Worm (Caenorhabditis elegans): ENCODE measurements around the gene irld-42.

Gene irld-42

DNA sequence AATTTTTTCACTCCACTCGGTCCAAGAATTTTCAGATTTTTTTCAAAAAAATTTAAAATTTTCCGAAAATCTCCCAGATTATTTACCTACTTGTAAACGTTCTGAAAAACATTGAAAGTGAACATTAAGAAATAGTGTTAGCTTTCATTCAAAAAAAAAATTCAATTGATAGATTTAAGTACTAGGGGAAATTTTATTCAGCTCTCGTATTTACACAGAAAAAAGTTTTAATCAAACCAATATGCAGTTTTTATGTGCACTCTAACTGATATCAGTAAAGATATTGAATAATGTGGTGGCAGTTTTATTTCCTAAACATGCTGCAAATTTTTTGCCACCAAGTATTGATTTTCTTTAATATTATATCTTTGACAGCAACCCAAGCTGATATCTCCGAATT, at the start of gene irld-42:
irld-42 (plus strand) TSS at position 301 of the 400 bp plus-strand sequence.
- TF ChIP-seq ztf-29 (GFP tag; IDR thresholded peaks at IDR 0.05) (no peak), med-1 (GFP tag; optimal IDR thresholded peaks at IDR 0.05; ENCODE audit: insufficient read depth) (no peak), tab-1 (GFP tag; IDR thresholded peaks at IDR 0.05) (no peak), cog-1 (tag; optimal IDR thresholded peaks at IDR 0.05) (no peak), T22C8.4 (GFP tag; IDR thresholded peaks at IDR 0.05) (no peak), ztf-23 (GFP tag; IDR thresholded peaks at IDR 0.05) (no peak), flt-1 (GFP tag; IDR thresholded peaks at IDR 0.05) (no peak), klf-2 (GFP tag; conservative IDR thresholded peaks at IDR 0.05) (no peak), ref-1 (GFP tag; conservative IDR thresholded peaks at IDR 0.05) (no peak)

DNA sequence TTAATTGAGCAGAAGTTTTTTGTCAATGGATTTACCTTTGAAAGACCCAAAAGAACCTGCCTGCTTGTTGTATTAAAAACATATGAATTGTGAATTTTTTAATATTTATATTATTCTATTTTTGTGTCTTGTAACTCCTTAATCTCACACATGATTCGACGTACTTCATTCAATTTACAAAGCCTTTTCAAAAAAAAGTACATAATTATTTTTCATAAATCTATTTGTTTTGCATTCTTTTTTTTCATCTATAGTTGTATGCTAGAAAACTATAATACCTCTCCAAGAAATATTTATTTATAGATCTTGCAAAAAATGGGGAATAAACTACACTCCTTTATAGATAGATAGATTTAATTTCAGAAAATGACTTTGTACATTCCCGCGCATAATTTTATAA, 49.6 kb upstream of the irld-42 start, which contains the start of gene nhr-179:
nhr-179 (minus strand) TSS at position 101 of the 400 bp plus-strand sequence.
- no peak for TF ChIP-seq med-1 (GFP tag; optimal IDR thresholded peaks at IDR 0.05; ENCODE audit: insufficient read depth)
- TF ChIP-seq klf-2 (GFP tag; conservative IDR thresholded peaks at IDR 0.05), result no peak
- no peak for TF ChIP-seq ref-1 (GFP tag; conservative IDR thresholded peaks at IDR 0.05)
- no peak for TF ChIP-seq T22C8.4 (GFP tag; IDR thresholded peaks at IDR 0.05)
- no peak for TF ChIP-seq flt-1 (GFP tag; IDR thresholded peaks at IDR 0.05)
- no peak for TF ChIP-seq tab-1 (GFP tag; IDR thresholded peaks at IDR 0.05)
- TF ChIP-seq ztf-23 (GFP tag; IDR thresholded peaks at IDR 0.05), result no peak
- no peak for TF ChIP-seq cog-1 (tag; optimal IDR thresholded peaks at IDR 0.05)
- TF ChIP-seq ztf-29 (GFP tag; IDR thresholded peaks at IDR 0.05), result no peak

DNA sequence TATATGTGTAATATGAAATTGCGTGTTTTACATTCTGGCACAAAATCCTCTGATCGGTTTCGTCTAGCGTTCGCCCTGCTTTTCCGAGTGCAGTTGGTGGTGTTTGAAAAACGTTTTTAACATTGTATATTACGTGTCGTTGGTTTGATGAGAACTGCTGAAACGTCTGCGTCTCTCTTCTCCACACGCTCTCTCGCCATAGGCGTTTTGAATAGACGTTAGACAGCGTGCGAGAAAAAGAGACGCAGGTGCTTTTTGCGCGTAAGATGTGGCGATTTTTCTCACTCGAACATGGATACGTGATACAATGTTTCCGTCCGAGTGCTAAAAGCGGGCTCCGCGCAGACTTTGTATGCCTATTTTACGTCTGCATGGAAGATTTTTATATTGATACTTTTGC, 47.8 kb upstream of the irld-42 start:
- TF ChIP-seq tab-1 (GFP tag; IDR thresholded peaks at IDR 0.05) (no peak), ztf-29 (GFP tag; IDR thresholded peaks at IDR 0.05) (no peak), klf-2 (GFP tag; conservative IDR thresholded peaks at IDR 0.05) (no peak), med-1 (GFP tag; optimal IDR thresholded peaks at IDR 0.05; ENCODE audit: insufficient read depth) (no peak)

DNA sequence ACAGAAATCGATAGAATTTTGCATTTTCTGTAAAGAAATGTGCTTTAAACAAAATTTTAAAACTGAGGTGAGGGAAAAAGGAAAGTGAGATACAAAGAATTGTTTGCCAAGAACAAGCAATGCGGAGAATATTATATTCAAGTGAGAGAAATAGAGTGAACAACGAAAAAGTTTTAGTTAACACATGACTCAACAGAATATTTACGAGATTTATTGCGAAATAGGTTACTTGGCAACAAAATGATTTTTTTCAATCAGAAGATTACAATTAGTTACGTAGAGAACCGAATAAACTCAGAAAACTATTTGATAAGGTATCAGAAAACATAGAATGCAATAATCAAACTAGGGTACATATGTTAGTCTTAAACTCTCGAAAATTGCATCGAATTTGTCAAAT, 46.8 kb upstream of the irld-42 start, which contains the start of gene nhr-117:
nhr-117 (minus strand) TSS at position 27 of the 400 bp plus-strand sequence.
- TF ChIP-seq flt-1 (GFP tag; IDR thresholded peaks at IDR 0.05) (no peak), cog-1 (tag; optimal IDR thresholded peaks at IDR 0.05) (no peak), tab-1 (GFP tag; IDR thresholded peaks at IDR 0.05) (no peak), T22C8.4 (GFP tag; IDR thresholded peaks at IDR 0.05) (no peak)

DNA sequence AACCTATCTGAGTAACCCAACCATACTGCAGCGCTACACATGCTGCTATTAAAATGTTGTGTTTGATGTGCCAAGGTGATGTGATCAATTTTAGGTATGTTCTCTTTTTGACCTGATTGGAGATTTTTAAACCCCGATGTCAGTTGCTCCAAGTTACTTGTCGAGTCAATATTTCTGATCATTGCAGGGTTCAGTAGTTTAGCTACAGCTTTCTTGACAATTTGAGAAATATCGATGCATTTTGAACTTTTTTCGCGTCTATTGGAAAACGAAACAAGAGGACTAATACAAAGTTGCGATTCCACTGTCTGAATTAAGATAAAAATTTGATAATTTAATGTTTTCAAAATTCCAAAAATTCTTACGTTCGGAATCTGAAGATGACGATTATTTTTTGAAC, 44.9 kb upstream of the irld-42 start:
- TF ChIP-seq flt-1 (GFP tag; IDR thresholded peaks at IDR 0.05) (no peak), tab-1 (GFP tag; IDR thresholded peaks at IDR 0.05) (no peak), klf-2 (GFP tag; conservative IDR thresholded peaks at IDR 0.05) (no peak), ztf-29 (GFP tag; IDR thresholded peaks at IDR 0.05) (no peak), med-1 (GFP tag; optimal IDR thresholded peaks at IDR 0.05; ENCODE audit: insufficient read depth) (no peak), cog-1 (tag; optimal IDR thresholded peaks at IDR 0.05) (no peak), ref-1 (GFP tag; conservative IDR thresholded peaks at IDR 0.05) (no peak)

DNA sequence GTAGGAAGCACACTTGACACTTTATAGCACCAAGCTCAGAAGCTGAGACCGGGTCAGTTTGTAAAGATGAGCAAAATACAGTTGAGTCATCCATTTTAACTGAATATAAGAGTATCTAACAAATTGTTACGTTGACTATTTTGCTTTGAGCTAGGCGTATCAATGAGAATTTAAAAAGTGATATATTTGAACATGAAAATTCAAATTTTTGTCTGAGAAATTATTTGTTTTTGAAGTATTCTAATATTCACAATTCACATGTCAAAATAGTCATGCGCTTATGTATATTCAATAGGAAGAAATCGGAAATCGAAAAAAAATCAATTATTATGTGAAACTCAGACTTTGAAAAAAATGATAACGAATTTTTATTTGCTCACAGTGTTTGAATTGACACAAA, 44.0 kb upstream of the irld-42 start, which contains the start of gene nhr-110:
nhr-110 (minus strand) TSS at position 101 of the 400 bp plus-strand sequence.
- TF ChIP-seq T22C8.4 (GFP tag; IDR thresholded peaks at IDR 0.05) (no peak), ref-1 (GFP tag; conservative IDR thresholded peaks at IDR 0.05) (no peak), klf-2 (GFP tag; conservative IDR thresholded peaks at IDR 0.05) (no peak), tab-1 (GFP tag; IDR thresholded peaks at IDR 0.05) (no peak), cog-1 (tag; optimal IDR thresholded peaks at IDR 0.05) (no peak), med-1 (GFP tag; optimal IDR thresholded peaks at IDR 0.05; ENCODE audit: insufficient read depth) (no peak), ztf-29 (GFP tag; IDR thresholded peaks at IDR 0.05) (no peak), ztf-23 (GFP tag; IDR thresholded peaks at IDR 0.05) (no peak)

DNA sequence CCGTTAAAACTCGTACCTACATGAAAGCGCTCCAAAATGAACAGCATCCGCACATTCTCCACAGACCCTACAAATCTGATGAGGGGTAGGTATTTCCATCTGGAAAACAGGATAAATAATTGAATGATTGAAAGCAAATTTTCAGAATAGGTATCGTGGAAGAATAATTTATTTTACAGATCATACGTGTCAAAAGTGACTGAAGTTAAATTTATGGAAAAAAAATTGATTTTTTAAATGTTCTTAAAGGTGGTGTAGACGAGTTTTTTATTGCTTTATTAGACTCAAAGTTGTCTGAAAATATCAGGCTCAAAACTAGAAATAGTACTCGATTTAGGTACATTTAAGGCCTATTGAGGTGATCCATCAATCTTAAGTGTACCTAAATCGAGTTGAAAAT, 41.6 kb upstream of the irld-42 start, which contains the start of gene nhr-237:
nhr-237 (minus strand) TSS at position 101 of the 400 bp plus-strand sequence.
- TF ChIP-seq T22C8.4 (GFP tag; IDR thresholded peaks at IDR 0.05), result no peak
- TF ChIP-seq ztf-23 (GFP tag; IDR thresholded peaks at IDR 0.05), result no peak
- TF ChIP-seq klf-2 (GFP tag; conservative IDR thresholded peaks at IDR 0.05), result no peak
- TF ChIP-seq ref-1 (GFP tag; conservative IDR thresholded peaks at IDR 0.05), result no peak
- no peak for TF ChIP-seq flt-1 (GFP tag; IDR thresholded peaks at IDR 0.05)
- no peak for TF ChIP-seq ztf-29 (GFP tag; IDR thresholded peaks at IDR 0.05)
- TF ChIP-seq med-1 (GFP tag; optimal IDR thresholded peaks at IDR 0.05; ENCODE audit: insufficient read depth), result no peak
- no peak for TF ChIP-seq cog-1 (tag; optimal IDR thresholded peaks at IDR 0.05)
- TF ChIP-seq tab-1 (GFP tag; IDR thresholded peaks at IDR 0.05), result no peak

DNA sequence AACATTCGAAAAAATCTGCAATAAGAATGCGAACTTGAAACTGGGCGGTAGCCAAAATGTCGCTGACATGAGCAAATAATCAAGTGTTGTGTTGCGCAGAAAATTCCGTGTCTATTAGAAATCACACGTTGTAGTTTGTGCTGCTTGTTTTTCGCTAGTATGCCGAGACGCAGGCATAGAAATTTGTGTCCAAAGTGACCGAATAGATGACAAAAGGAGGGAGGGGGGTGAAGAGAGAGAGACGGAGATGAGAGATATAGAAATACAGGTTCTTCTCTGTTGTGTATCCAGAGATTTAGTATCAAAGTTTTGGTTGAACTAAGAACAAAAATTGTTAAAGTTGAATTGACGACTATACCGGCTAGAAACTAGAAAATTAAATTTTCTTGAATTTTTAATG, 41.0 kb upstream of the irld-42 start:
- TF ChIP-seq flt-1 (GFP tag; IDR thresholded peaks at IDR 0.05) (no peak), ztf-23 (GFP tag; IDR thresholded peaks at IDR 0.05) (no peak), ref-1 (GFP tag; conservative IDR thresholded peaks at IDR 0.05) (no peak), med-1 (GFP tag; optimal IDR thresholded peaks at IDR 0.05; ENCODE audit: insufficient read depth) (no peak)

DNA sequence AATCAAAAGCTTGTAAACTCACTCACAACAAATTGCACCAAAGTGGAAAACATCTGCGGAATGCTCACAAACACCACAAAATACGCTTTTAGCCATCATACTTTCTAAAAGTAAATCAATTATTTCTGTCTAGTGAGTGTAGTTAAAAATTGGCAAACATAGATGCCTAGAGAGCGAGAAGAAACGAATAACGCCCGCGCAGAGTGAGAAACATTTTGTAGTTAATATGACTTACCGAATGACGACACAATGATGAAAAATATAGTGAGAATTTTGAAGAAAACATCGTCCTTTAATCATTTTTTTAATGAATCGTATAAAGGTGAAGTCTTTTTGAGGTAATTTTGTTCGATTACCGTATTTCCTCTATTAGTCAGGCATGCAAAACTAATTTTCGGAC, 39.0 kb upstream of the irld-42 start, which contains the start of gene nhr-238:
nhr-238 (minus strand) TSS at position 104 of the 400 bp plus-strand sequence.
- TF ChIP-seq ref-1 (GFP tag; conservative IDR thresholded peaks at IDR 0.05) (no peak), T22C8.4 (GFP tag; IDR thresholded peaks at IDR 0.05) (no peak), tab-1 (GFP tag; IDR thresholded peaks at IDR 0.05) (no peak), ztf-29 (GFP tag; IDR thresholded peaks at IDR 0.05) (no peak), cog-1 (tag; optimal IDR thresholded peaks at IDR 0.05) (no peak), klf-2 (GFP tag; conservative IDR thresholded peaks at IDR 0.05) (no peak), med-1 (GFP tag; optimal IDR thresholded peaks at IDR 0.05; ENCODE audit: insufficient read depth) (no peak), flt-1 (GFP tag; IDR thresholded peaks at IDR 0.05) (no peak), ztf-23 (GFP tag; IDR thresholded peaks at IDR 0.05) (no peak)

DNA sequence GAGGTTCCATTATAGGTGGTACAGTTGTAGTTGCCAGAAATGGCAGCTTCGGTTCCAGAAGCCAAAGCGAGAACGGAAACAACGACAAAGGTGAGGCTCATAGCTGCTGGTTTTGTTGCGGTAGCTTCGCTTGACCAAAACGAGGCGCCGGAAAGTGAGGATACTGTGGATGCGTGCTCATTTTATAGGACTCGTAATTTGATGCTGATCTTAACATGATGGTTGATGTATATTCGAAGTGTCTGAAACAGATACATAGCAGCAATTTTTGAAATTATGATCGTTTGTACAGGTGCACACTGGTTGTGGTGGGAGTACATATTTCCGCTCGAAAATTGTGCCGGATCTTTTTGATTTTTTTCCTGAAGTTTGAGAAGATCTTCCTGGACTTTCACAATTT, 37.2 kb upstream of the irld-42 start, which contains the start of gene Y46H3D.8:
Y46H3D.8 (minus strand) TSS at position 101 of the 400 bp plus-strand sequence.
- TF ChIP-seq tab-1 (GFP tag; IDR thresholded peaks at IDR 0.05) (no peak), ztf-23 (GFP tag; IDR thresholded peaks at IDR 0.05) (no peak), T22C8.4 (GFP tag; IDR thresholded peaks at IDR 0.05) (no peak), ref-1 (GFP tag; conservative IDR thresholded peaks at IDR 0.05) (no peak), ztf-29 (GFP tag; IDR thresholded peaks at IDR 0.05) (no peak), med-1 (GFP tag; optimal IDR thresholded peaks at IDR 0.05; ENCODE audit: insufficient read depth) (no peak)
